Worm (Caenorhabditis elegans): ENCODE data around the gene mig-6.

Gene mig-6

DNA sequence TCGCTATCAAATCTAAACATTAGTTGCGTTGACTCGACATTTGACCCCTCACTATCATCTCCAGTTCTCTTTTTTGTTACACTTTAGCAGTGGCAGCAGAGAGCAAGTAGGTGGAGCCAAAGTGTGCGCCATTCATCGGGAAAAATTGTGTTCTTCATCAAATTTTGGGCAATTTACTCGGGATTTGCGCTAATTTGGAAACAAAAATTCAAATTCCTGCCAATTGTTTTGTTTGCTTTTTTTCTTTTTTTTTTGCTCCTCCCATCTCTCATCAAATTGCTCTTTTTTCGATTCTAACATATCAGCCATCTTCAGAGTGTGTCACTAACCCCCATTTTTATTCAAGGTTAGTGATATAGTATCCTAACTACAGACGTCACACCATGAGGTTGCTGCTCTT is at the start of gene mig-6:
TSS of gene mig-6 (plus strand) at position 301 of the 400 bp plus-strand sequence.
- no peak for TF ChIP-seq pag-3 (tag; optimal IDR thresholded peaks at IDR 0.05; ENCODE audit: borderline replicate concordance, insufficient read depth)
- TF ChIP-seq zag-1 (tag; optimal IDR thresholded peaks at IDR 0.05) = no peak
- no peak for TF ChIP-seq mdl-1 (tag; optimal IDR thresholded peaks at IDR 0.05)
- no peak for TF ChIP-seq unc-98 (GFP tag; IDR thresholded peaks at IDR 0.05)
- TF ChIP-seq nhr-28 (tag; optimal IDR thresholded peaks at IDR 0.05) = no peak
- TF ChIP-seq skn-1 (tag; optimal IDR thresholded peaks at IDR 0.05) = no peak
- TF ChIP-seq nhr-85 (tag) = no peak
- no peak for TF ChIP-seq zip-4 (GFP tag; optimal IDR thresholded peaks at IDR 0.05)
- TF ChIP-seq nhr-71 (tag; optimal IDR thresholded peaks at IDR 0.05) = no peak
- TF ChIP-seq fkh-4 (tag; optimal IDR thresholded peaks at IDR 0.05; ENCODE audit: borderline replicate concordance) = no peak
- no peak for TF ChIP-seq nhr-76 (tag; optimal IDR thresholded peaks at IDR 0.05)
- no peak for TF ChIP-seq ceh-90 (tag; optimal IDR thresholded peaks at IDR 0.05)

DNA sequence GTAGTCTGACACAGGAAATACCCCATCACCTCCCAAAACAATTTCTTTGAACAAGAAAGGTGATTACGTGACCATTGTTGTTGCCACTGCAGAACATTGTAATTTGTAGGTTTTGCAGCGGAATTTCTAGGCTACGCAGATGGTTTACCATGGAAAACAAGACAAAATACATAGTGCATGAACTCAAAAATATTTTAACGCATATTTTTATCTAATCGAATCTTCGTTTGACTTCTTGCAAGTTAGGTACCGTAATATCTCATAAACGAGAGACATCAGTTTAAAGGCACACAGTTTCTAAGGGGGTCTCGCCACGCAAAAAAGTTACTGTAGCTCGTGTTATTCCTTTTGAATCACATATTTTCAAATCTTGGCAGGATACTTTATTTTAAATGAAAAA is 48.0 kb upstream of the mig-6 start:
- TF ChIP-seq efl-1 (optimal IDR thresholded peaks at IDR 0.05) (no peak), efl-1 (GFP tag; optimal IDR thresholded peaks at IDR 0.05 in 1 of 2) (no peak), unc-98 (GFP tag; IDR thresholded peaks at IDR 0.05) (no peak), ztf-11 (tag; optimal IDR thresholded peaks at IDR 0.05) (no peak), sptf-1 (tag; optimal IDR thresholded peaks at IDR 0.05) (no peak), nhr-71 (tag; optimal IDR thresholded peaks at IDR 0.05) (no peak), skn-1 (tag; optimal IDR thresholded peaks at IDR 0.05) (no peak), nhr-47 (tag; optimal IDR thresholded peaks at IDR 0.05) (no peak), ztf-4 (tag; optimal IDR thresholded peaks at IDR 0.05) (no peak), efl-3 (GFP tag; optimal IDR thresholded peaks at IDR 0.05) (no peak), nhr-90 (tag; optimal IDR thresholded peaks at IDR 0.05; ENCODE audit: poor library complexity) (no peak), dpl-1 (GFP tag; optimal IDR thresholded peaks at IDR 0.05) (no peak), pqm-1 (tag; optimal IDR thresholded peaks at IDR 0.05) (no peak), nhr-84 (tag; optimal IDR thresholded peaks at IDR 0.05) (no peak), nhr-237 (tag; optimal IDR thresholded peaks at IDR 0.05) (no peak), jun-1 (tag; optimal IDR thresholded peaks at IDR 0.05) (no peak), snpc-4 (tag; optimal IDR thresholded peaks at IDR 0.05) (no peak), aha-1 (tag; optimal IDR thresholded peaks at IDR 0.05) (no peak)

DNA sequence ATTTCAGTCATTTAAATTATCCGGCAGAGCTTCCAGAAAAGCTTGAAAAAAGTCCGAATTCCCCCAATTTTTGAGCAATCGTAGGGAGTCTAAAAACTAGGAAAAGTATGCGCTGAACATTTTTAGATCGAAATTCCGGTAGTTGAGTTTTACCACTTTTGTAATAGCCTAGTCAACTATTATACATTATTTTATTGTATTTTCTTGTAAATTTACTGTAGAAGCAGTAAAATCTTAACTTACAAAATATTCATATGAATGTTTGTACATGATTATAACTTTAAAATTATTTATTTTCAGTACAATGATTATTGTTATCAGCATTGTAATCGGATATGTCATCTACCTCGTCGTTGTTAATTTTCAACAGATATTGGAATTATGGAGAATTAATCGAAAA is 45.5 kb upstream of the mig-6 start, which contains the start of gene cyp-32A1:
TSS of gene cyp-32A1 (plus strand) at position 301 of the 400 bp plus-strand sequence.
- no peak for TF ChIP-seq efl-3 (GFP tag; optimal IDR thresholded peaks at IDR 0.05)
- TF ChIP-seq lsy-2 (tag; optimal IDR thresholded peaks at IDR 0.05) = no peak
- TF ChIP-seq nhr-11 (tag; optimal IDR thresholded peaks at IDR 0.05) = no peak
- no peak for TF ChIP-seq lin-39 (tag; optimal IDR thresholded peaks at IDR 0.05)
- TF ChIP-seq blmp-1 (tag; optimal IDR thresholded peaks at IDR 0.05) = no peak
- TF ChIP-seq Y116A8C.19 (tag; optimal IDR thresholded peaks at IDR 0.05; ENCODE audit: borderline replicate concordance) = no peak
- no peak for TF ChIP-seq mef-2 (tag; optimal IDR thresholded peaks at IDR 0.05)
- no peak for TF ChIP-seq egl-13 (tag; optimal IDR thresholded peaks at IDR 0.05)
- TF ChIP-seq hlh-17 (GFP tag; optimal IDR thresholded peaks at IDR 0.05; ENCODE audit: borderline replicate concordance) = no peak
- TF ChIP-seq irx-1 (tag; optimal IDR thresholded peaks at IDR 0.05) = no peak
- no peak for TF ChIP-seq zip-4 (GFP tag; optimal IDR thresholded peaks at IDR 0.05)

DNA sequence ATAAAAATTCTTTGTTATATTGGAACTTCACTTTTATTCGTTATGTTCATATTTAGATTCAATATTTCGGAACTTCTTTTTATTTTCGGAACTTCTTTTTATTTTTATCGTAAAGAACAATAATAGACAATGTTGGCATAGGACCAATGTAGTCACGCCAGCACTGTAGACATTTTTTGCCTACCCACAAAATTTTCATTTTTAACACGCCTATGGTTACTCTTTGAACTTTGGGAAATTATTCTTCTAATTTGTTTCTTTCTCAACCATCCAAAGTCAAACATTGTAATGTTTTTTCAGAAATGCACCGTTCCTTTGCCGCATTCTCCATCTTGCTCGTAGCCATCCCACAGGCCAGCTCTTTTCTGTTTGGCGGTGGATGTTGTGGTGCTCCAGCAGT is 41.9 kb upstream of the mig-6 start, which contains the start of gene C26F1.1:
TSS of gene C26F1.1 (plus strand) at position 301 of the 400 bp plus-strand sequence.
- TF ChIP-seq nhr-85 (tag) (peak; percentile 4), sox-4 (tag; optimal IDR thresholded peaks at IDR 0.05) (no peak)

DNA sequence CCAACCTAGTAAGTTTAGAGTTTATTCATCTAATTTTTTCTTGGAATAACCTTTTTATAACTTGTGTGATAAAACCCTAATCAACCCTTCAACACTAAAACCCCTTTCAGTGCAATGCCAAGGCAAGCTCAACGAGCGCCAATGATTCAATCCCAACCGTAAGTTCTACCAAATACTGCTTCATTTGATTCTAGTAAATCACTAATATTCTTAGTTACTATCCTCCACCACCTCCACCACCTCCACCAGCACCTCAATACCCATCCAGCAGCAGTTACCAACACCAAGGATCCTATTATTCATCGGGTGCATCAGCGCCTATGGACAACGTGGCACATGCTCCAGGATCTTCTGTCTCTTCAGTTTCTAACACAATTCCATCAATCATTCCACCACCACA is 41.1 kb upstream of the mig-6 start:
- TF ChIP-seq jun-1 (tag; optimal IDR thresholded peaks at IDR 0.05) = no peak
- no peak for TF ChIP-seq ces-1 (GFP tag; optimal IDR thresholded peaks at IDR 0.05)
- no peak for TF ChIP-seq fkh-4 (tag; optimal IDR thresholded peaks at IDR 0.05; ENCODE audit: borderline replicate concordance)
- no peak for TF ChIP-seq nhr-20 (tag; optimal IDR thresholded peaks at IDR 0.05)
